Worm (Caenorhabditis elegans): ENCODE measurements around the gene pudl-1.

DNA sequence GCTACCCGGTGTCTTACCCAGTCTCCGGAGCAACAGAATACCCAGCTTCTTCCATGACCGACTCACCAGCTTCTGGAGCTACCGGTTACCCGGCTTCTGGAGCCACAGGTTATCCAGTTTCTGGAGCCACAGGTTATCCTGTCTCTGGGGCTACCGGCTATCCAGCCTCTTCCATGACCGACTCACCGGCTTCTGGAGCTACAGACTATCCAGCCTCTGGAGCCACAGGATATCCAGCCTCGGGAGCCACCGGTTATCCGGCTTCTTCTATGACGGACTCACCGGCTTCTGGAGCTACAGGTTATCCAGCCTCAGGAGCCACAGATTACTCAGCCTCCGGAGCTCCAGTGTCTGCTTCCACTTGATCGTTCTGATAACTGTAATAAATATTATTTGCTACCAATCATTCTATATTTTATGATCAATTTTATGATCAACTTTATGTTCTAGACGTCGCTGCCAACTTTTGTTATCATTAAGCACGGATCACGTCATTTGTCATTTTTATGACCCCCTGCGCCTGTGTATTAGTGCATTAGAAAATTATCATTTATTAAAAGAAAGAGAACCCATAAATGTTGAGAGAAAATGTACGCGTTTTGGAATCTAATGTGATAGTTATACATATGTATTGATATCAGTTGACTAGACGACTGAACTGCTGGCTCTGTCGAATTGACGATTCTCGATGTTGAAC is 22.5 kb downstream of the pudl-1 start:
- TF ChIP-seq nhr-11 (tag; optimal IDR thresholded peaks at IDR 0.05) = no peak
- TF ChIP-seq fkh-4 (tag; optimal IDR thresholded peaks at IDR 0.05; ENCODE audit: borderline replicate concordance) = no peak

Measured in whole organism, L1 larva.